Worm (Caenorhabditis elegans): ENCODE data around the gene F53H4.4.

DNA sequence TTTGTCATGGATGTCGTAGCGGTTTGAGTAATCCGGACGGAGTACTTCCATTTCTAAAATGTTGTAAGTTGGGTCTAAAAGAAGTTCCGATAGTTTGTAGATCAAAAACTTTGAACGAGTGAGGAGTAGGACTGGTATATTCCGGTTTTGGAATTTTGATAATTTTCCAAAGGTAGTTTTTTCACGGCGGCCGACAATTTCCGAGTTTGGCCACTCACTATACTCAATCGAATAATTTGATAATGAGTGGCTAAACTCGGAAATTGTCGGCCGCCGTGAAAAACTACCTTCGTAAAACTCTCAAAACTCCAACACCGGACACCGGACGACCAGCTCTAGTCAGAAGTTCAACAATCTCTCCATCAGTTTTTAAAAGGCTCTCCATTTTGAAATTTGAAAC is 21.9 kb upstream of the F53H4.4 start:
- TF ChIP-seq flt-1 (GFP tag; IDR thresholded peaks at IDR 0.05) (no peak), tab-1 (GFP tag; IDR thresholded peaks at IDR 0.05) (no peak), ztf-23 (GFP tag; IDR thresholded peaks at IDR 0.05) (no peak)
